Worm (Caenorhabditis elegans) whole organism, mixed stage, embryonic: ENCODE data around the gene lect-2.

Experiments
- M03D4.4 ChIP-seq: sonication (generic microtip); optimal IDR thresholded peaks from 2 replicates; lab custom pipeline; 2017; ENCODE audit warnings: mild to moderate bottlenecking, missing genetic modification characterization, missing compliant biosample characterization
- bed-3 ChIP-seq: fragments of 200-800 bp; sonication (Bioruptor generic); optimal IDR thresholded peaks from 3 replicates; lab custom pipeline; 2018; ENCODE audit warnings: mild to moderate bottlenecking, missing genetic modification characterization, moderate library complexity, missing compliant biosample characterization
- blmp-1 ChIP-seq: fragments of 150-350 bp; optimal IDR thresholded peaks from 2 replicates; lab custom pipeline; 2014; ENCODE audit warnings: missing biosample characterization, missing genetic modification characterization
- ceh-39 ChIP-seq: fragments of 150-350 bp; optimal IDR thresholded peaks from 2 replicates; lab custom pipeline; 2014; ENCODE audit warnings: missing biosample characterization, missing genetic modification characterization
- ceh-43 ChIP-seq: fragments of 200-800 bp; sonication (Bioruptor generic); optimal IDR thresholded peaks from 2 replicates; lab custom pipeline; 2018; ENCODE audit warnings: mild to moderate bottlenecking, missing genetic modification characterization, moderate library complexity, missing compliant biosample characterization
- ceh-83 ChIP-seq: fragments of 200-800 bp; sonication (Bioruptor generic); optimal IDR thresholded peaks from 2 replicates; lab custom pipeline; 2018; ENCODE audit warnings: mild to moderate bottlenecking, missing genetic modification characterization, missing compliant biosample characterization
- ces-1 ChIP-seq: fragments of 150-350 bp; optimal IDR thresholded peaks from 2 replicates; lab custom pipeline; 2014; ENCODE audit warnings: missing biosample characterization, missing genetic modification reagents, missing genetic modification characterization
- drap-1 ChIP-seq: fragments of 200-800 bp; sonication (Bioruptor generic); optimal IDR thresholded peaks from 3 replicates; lab custom pipeline; 2018; ENCODE audit warnings: mild to moderate bottlenecking, missing genetic modification characterization, missing compliant biosample characterization
- elt-1 ChIP-seq: sonication (generic microtip); optimal IDR thresholded peaks from 2 replicates; lab custom pipeline; 2017; ENCODE audit warnings: missing genetic modification characterization, mild to moderate bottlenecking, missing compliant biosample characterization, antibody characterized with exemption, moderate library complexity, borderline replicate concordance; ENCODE audit not compliant: insufficient read depth
- elt-3 ChIP-seq: fragments of 150-350 bp; optimal IDR thresholded peaks from 2 replicates; lab custom pipeline; 2014; ENCODE audit warnings: missing biosample characterization, missing genetic modification characterization
- flh-1 ChIP-seq: fragments of 200-800 bp; sonication (Bioruptor generic); optimal IDR thresholded peaks from 2 replicates; lab custom pipeline; 2018; ENCODE audit warnings: mild to moderate bottlenecking, missing genetic modification characterization, moderate library complexity, missing compliant biosample characterization
- ham-2 ChIP-seq: fragments of 200-800 bp; sonication (Bioruptor generic); optimal IDR thresholded peaks from 2 replicates; lab custom pipeline; 2018; ENCODE audit warnings: mild to moderate bottlenecking, missing genetic modification characterization, missing compliant biosample characterization
- hlh-1 ChIP-seq: fragments of 150-350 bp; optimal IDR thresholded peaks from 2 replicates; lab custom pipeline; 2014; ENCODE audit warnings: missing biosample characterization, missing genetic modification reagents, missing genetic modification characterization
- lin-13 ChIP-seq: fragments of 150-350 bp; optimal IDR thresholded peaks from 2 replicates; lab custom pipeline; 2014; ENCODE audit warnings: missing biosample characterization, missing genetic modification characterization
- lin-32 ChIP-seq: fragments of 200-800 bp; sonication (Bioruptor generic); optimal IDR thresholded peaks from 2 replicates; lab custom pipeline; 2018; ENCODE audit warnings: mild to moderate bottlenecking, missing genetic modification characterization, missing compliant biosample characterization
- lsy-2 ChIP-seq: fragments of 150-350 bp; optimal IDR thresholded peaks from 2 replicates; lab custom pipeline; 2014; ENCODE audit warnings: missing biosample characterization, missing genetic modification characterization
- mab-5 ChIP-seq: fragments of 150-350 bp; optimal IDR thresholded peaks from 2 replicates; lab custom pipeline; 2014; ENCODE audit warnings: missing biosample characterization, missing genetic modification characterization
- mep-1 ChIP-seq: fragments of 150-350 bp; optimal IDR thresholded peaks from 2 replicates; lab custom pipeline; 2017; ENCODE audit warnings: missing biosample characterization, missing genetic modification reagents, missing genetic modification characterization, inconsistent platforms
- mls-2 ChIP-seq: sonication (generic microtip); optimal IDR thresholded peaks from 2 replicates; lab custom pipeline; 2016; ENCODE audit warnings: mild to moderate bottlenecking, missing genetic modification characterization, moderate library complexity, missing compliant biosample characterization
- nhr-12 ChIP-seq: fragments of 150-350 bp; optimal IDR thresholded peaks from 2 replicates; lab custom pipeline; 2014; ENCODE audit warnings: missing biosample characterization, missing genetic modification characterization
- nhr-2 ChIP-seq: fragments of 150-350 bp; optimal IDR thresholded peaks from 2 replicates; lab custom pipeline; 2014; ENCODE audit warnings: missing biosample characterization, missing genetic modification characterization
- nhr-237 ChIP-seq: fragments of 150-350 bp; optimal IDR thresholded peaks from 2 replicates; lab custom pipeline; 2014; ENCODE audit warnings: missing biosample characterization, missing genetic modification characterization
- nhr-28 ChIP-seq: fragments of 150-350 bp; optimal IDR thresholded peaks from 2 replicates; lab custom pipeline; 2014; ENCODE audit warnings: missing biosample characterization, missing genetic modification characterization
- nhr-76 ChIP-seq: sonication (generic microtip); optimal IDR thresholded peaks from 2 replicates; lab custom pipeline; 2017; ENCODE audit warnings: missing biosample characterization, missing genetic modification characterization
- pha-4 ChIP-seq: fragments of 150-350 bp; optimal IDR thresholded peaks from 2 replicates; lab custom pipeline; 2018; ENCODE audit warnings: missing biosample characterization, missing genetic modification reagents, missing genetic modification characterization
- sem-2 ChIP-seq: fragments of 200-800 bp; sonication (Bioruptor generic); optimal IDR thresholded peaks from 2 replicates; lab custom pipeline; 2018; ENCODE audit warnings: mild to moderate bottlenecking, missing genetic modification characterization, missing compliant biosample characterization
- snpc-4 ChIP-seq: fragments of 150-350 bp; optimal IDR thresholded peaks from 2 replicates; lab custom pipeline; 2014; ENCODE audit warnings: missing biosample characterization, missing genetic modification characterization
- sptf-1 ChIP-seq: sonication (generic microtip); optimal IDR thresholded peaks from 2 replicates; lab custom pipeline; 2017; ENCODE audit warnings: mild to moderate bottlenecking, missing genetic modification characterization, moderate library complexity, missing compliant biosample characterization
- tbx-8 ChIP-seq: fragments of 200-800 bp; sonication (Bioruptor generic); optimal IDR thresholded peaks from 2 replicates; lab custom pipeline; 2018; ENCODE audit warnings: mild to moderate bottlenecking, missing genetic modification characterization, moderate library complexity, missing compliant biosample characterization
- unc-120 ChIP-seq: sonication (generic microtip); optimal IDR thresholded peaks from 2 replicates; lab custom pipeline; 2017; ENCODE audit warnings: missing genetic modification characterization, missing compliant biosample characterization; ENCODE audit not compliant: poor library complexity, severe bottlenecking
- unc-39 ChIP-seq: fragments of 150-350 bp; optimal IDR thresholded peaks from 2 replicates; lab custom pipeline; 2014; ENCODE audit warnings: missing biosample characterization, missing genetic modification characterization
- unc-62 ChIP-seq: fragments of 150-350 bp; optimal IDR thresholded peaks from 2 replicates; lab custom pipeline; 2014; ENCODE audit warnings: missing biosample characterization, missing genetic modification reagents, missing genetic modification characterization
- zip-8 ChIP-seq: fragments of 150-350 bp; optimal IDR thresholded peaks from 2 replicates; lab custom pipeline; 2014; ENCODE audit warnings: missing biosample characterization, missing genetic modification characterization
- ztf-11 ChIP-seq: fragments of 150-350 bp; optimal IDR thresholded peaks from 2 replicates; lab custom pipeline; 2014; ENCODE audit warnings: missing biosample characterization, missing genetic modification characterization

Gene lect-2

ce11 chrII:5774120-5774519 lies 16.4 kb upstream of the lect-2 start, which contains the start of the genes dmd-5 and F10C1.1:
Gene dmd-5 (minus strand): TSS chrII:5774220.
Gene F10C1.1 (plus strand): TSS chrII:5774229.
- no peak for TF ChIP-seq sptf-1 (tag; lab: Kevin White, UChicago)
- TF ChIP-seq lsy-2: no peak
- no peak for TF ChIP-seq ham-2 (GFP tag; lab: Kevin White, UChicago)
- TF ChIP-seq pha-4 (tag; lab: Kevin White, UChicago): no peak
- TF ChIP-seq ceh-43: no peak

- TF ChIP-seq lin-13 (tag; lab: Kevin White, UChicago) (no peak), lin-32 (no peak), mls-2 (tag; lab: Kevin White, UChicago) (no peak), ces-1 (no peak), ceh-43 (no peak), bed-3 (GFP tag; lab: Kevin White, UChicago) (no peak), mab-5 (no peak)
Measured at ce11 chrII:5774879-5775278, 15.6 kb upstream of the lect-2 start.

DNA sequence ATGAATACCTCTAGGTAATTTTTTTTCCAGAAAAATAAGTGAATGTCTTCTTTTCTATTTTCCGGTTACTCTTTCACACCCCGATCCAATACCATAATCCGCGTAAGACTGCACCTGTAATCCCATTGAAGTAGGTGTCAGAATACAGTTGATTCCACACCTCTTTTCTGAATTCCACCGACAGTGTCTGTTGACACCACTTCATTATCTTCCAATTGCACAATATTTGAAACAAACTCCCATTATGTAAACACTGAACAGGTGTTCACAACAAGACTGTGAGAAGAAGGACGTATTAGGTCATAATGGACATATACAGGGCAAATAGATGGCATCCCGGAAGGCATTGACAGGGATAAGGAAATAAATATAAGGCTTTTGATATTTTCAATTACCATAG lies 13.2 kb upstream of the lect-2 start:
- TF ChIP-seq flh-1 (GFP tag; lab: Kevin White, UChicago) (no peak), ham-2 (GFP tag; lab: Kevin White, UChicago) (no peak), nhr-2 (tag; lab: Kevin White, UChicago) (peak; percentile 94), pha-4 (tag; lab: Kevin White, UChicago) (no peak), blmp-1 (tag; lab: Kevin White, UChicago) (no peak), ceh-83 (GFP tag; lab: Kevin White, UChicago) (no peak), elt-1 (tag; lab: Kevin White, UChicago) (no peak), ces-1 (no peak)

DNA sequence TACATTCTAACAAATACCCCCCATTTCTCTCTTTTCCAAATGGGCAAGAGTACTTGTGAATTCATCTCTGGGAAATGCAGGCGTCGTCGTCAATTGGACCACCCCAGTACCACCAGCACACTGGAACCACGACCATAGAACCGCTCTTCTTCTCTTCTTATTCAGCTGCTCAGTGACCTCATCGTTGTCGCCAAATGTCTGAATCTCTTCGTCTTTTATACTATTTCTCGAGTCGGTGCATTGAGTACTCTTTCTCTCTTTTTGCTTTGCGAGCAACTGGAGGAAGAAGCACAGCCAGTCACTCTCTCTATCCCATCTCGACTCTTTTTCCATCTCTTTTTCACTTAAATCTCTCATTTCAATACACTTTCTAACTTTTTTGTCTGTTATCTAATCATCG lies 10.7 kb upstream of the lect-2 start:
- TF ChIP-seq ceh-39 (tag; lab: Kevin White, UChicago) (no peak), nhr-76 (tag; lab: Kevin White, UChicago) (no peak), mls-2 (tag; lab: Kevin White, UChicago) (no peak), ces-1 (peak; percentile 44), lin-13 (tag; lab: Kevin White, UChicago) (no peak), elt-1 (tag; lab: Kevin White, UChicago) (no peak), hlh-1 (tag; lab: Kevin White, UChicago) (peak; percentile 18), nhr-12 (tag; lab: Kevin White, UChicago) (no peak), bed-3 (GFP tag; lab: Kevin White, UChicago) (no peak), pha-4 (tag; lab: Kevin White, UChicago) (no peak), unc-120 (tag; lab: Kevin White, UChicago) (peak; percentile 42), snpc-4 (tag; lab: Kevin White, UChicago) (no peak), ztf-11 (tag; lab: Kevin White, UChicago) (no peak), drap-1 (GFP tag; lab: Kevin White, UChicago) (no peak), unc-62 (GFP tag; lab: Kevin White, UChicago) (no peak), ceh-83 (GFP tag; lab: Kevin White, UChicago) (no peak), sptf-1 (tag; lab: Kevin White, UChicago) (no peak), nhr-28 (tag; lab: Kevin White, UChicago) (no peak), blmp-1 (tag; lab: Kevin White, UChicago) (no peak), ham-2 (GFP tag; lab: Kevin White, UChicago) (no peak), nhr-237 (tag; lab: Kevin White, UChicago) (no peak), lsy-2 (no peak)

- TF ChIP-seq unc-62 (GFP tag; lab: Kevin White, UChicago) (no peak), unc-120 (tag; lab: Kevin White, UChicago) (peak; percentile 89), M03D4.4 (peak; percentile 70), flh-1 (GFP tag; lab: Kevin White, UChicago) (peak; percentile 52), ceh-83 (GFP tag; lab: Kevin White, UChicago) (peak; percentile 78), lin-32 (peak; percentile 45), drap-1 (GFP tag; lab: Kevin White, UChicago) (peak; percentile 69), sem-2 (GFP tag; lab: Kevin White, UChicago) (peak; percentile 65), lin-13 (tag; lab: Kevin White, UChicago) (peak; percentile 12), zip-8 (tag; lab: Kevin White, UChicago) (no peak), elt-3 (tag; lab: Kevin White, UChicago) (no peak), ham-2 (GFP tag; lab: Kevin White, UChicago) (peak; percentile 76), mls-2 (tag; lab: Kevin White, UChicago) (peak; percentile 72), bed-3 (GFP tag; lab: Kevin White, UChicago) (peak; percentile 44), nhr-28 (tag; lab: Kevin White, UChicago) (no peak), unc-39 (tag; lab: Kevin White, UChicago) (no peak), ces-1 (no peak), ztf-11 (tag; lab: Kevin White, UChicago) (no peak), nhr-12 (tag; lab: Kevin White, UChicago) (no peak), nhr-76 (tag; lab: Kevin White, UChicago) (no peak), hlh-1 (tag; lab: Kevin White, UChicago) (peak; percentile 10), tbx-8 (GFP tag; lab: Kevin White, UChicago) (peak; percentile 36), ceh-39 (tag; lab: Kevin White, UChicago) (no peak), blmp-1 (tag; lab: Kevin White, UChicago) (no peak), nhr-237 (tag; lab: Kevin White, UChicago) (no peak), sptf-1 (tag; lab: Kevin White, UChicago) (peak; percentile 81), ceh-43 (peak; percentile 10), mep-1 (tag; lab: Kevin White, UChicago) (no peak), lsy-2 (no peak), nhr-2 (tag; lab: Kevin White, UChicago) (no peak)
Measured at ce11 chrII:5781935-5782921, 8.3 kb upstream of the lect-2 start, which contains the start of gene K05F1.6. Gene K05F1.6 (plus strand): TSS chrII:5782520.
